Fruit fly (Drosophila melanogaster) whole organism, embryonic: ENCODE results near the gene Sumo.

Experiments used
- BEAF-32 ChIP-seq: fragments of 200-800 bp; sonication (Bioruptor generic); optimal IDR thresholded peaks from 3 replicates; lab custom pipeline; 2017; ENCODE audit warnings: missing biosample characterization, missing genetic modification characterization, mild to moderate bottlenecking, moderate library complexity, missing genetic modification reagents
- Bteb2 ChIP-seq: fragments of 200-800 bp; sonication (Bioruptor generic); optimal IDR thresholded peaks from 2 replicates; lab custom pipeline; 2016; ENCODE audit warnings: missing biosample characterization, missing genetic modification characterization
- CG10209 ChIP-seq: fragments of 200-800 bp; sonication (Bioruptor generic); optimal IDR thresholded peaks from 3 replicates; lab custom pipeline; 2017; ENCODE audit warnings: missing biosample characterization, mild to moderate bottlenecking, missing genetic modification characterization, missing genetic modification reagents
- CG10321 ChIP-seq: fragments of 200-800 bp; sonication (Bioruptor generic); IDR thresholded peaks from 2 replicates; pipeline ENCODE4 v1.3.6; 2022; ENCODE audit warnings: missing biosample characterization, missing genetic modification characterization
- CG10654 ChIP-seq: fragments of 200-800 bp; sonication (Bioruptor generic); optimal IDR thresholded peaks from 2 replicates; lab custom pipeline; 2016; ENCODE audit warnings: missing biosample characterization, missing genetic modification characterization
- CG10959 ChIP-seq: fragments of 200-800 bp; sonication (Bioruptor generic); IDR thresholded peaks from 2 replicates; pipeline ENCODE4 v1.3.6; 2022; ENCODE audit warnings: missing biosample characterization, missing genetic modification characterization
- CG12942 ChIP-seq: fragments of 200-800 bp; sonication (Bioruptor generic); optimal IDR thresholded peaks from 3 replicates; lab custom pipeline; 2016; ENCODE audit warnings: missing biosample characterization, missing genetic modification characterization
- CG15479 ChIP-seq: fragments of 200-800 bp; sonication (Bioruptor generic); optimal IDR thresholded peaks from 3 replicates; lab custom pipeline; 2019; ENCODE audit warnings: missing biosample characterization, mild to moderate bottlenecking, missing genetic modification characterization, moderate library complexity
- CG1603 ChIP-seq: fragments of 200-800 bp; sonication (Bioruptor generic); optimal IDR thresholded peaks from 2 replicates; lab custom pipeline; 2019; ENCODE audit warnings: missing biosample characterization, mild to moderate bottlenecking, missing genetic modification characterization, moderate library complexity
- CG17802 ChIP-seq: fragments of 200-800 bp; sonication (Bioruptor generic); optimal IDR thresholded peaks from 2 replicates; lab custom pipeline; 2018; ENCODE audit warnings: missing biosample characterization, mild to moderate bottlenecking, missing genetic modification characterization, moderate library complexity
- CG1832 ChIP-seq: fragments of 200-800 bp; sonication (Bioruptor generic); optimal IDR thresholded peaks from 2 replicates; lab custom pipeline; 2017; ENCODE audit warnings: missing biosample characterization, mild to moderate bottlenecking, missing genetic modification characterization, inconsistent platforms
- CG18764 ChIP-seq: fragments of 200-800 bp; sonication (Bioruptor generic); optimal IDR thresholded peaks from 3 replicates; lab custom pipeline; 2016; ENCODE audit warnings: missing biosample characterization, missing genetic modification characterization
- CG2199 ChIP-seq: fragments of 200-800 bp; sonication (Bioruptor generic); IDR thresholded peaks from 3 replicates; pipeline ENCODE4 v1.3.6; 2022; ENCODE audit warnings: missing biosample characterization, missing genetic modification characterization
- CG2678 ChIP-seq: fragments of 200-800 bp; sonication (Bioruptor generic); optimal IDR thresholded peaks from 3 replicates; lab custom pipeline; 2019; ENCODE audit warnings: missing biosample characterization, mild to moderate bottlenecking, missing genetic modification characterization, moderate library complexity
- CG6272 ChIP-seq: fragments of 200-800 bp; sonication (Bioruptor generic); IDR thresholded peaks from 2 replicates; pipeline ENCODE4 v1.3.6; 2022; ENCODE audit warnings: missing biosample characterization, missing genetic modification characterization
- CG6683 ChIP-seq: fragments of 200-800 bp; sonication (Bioruptor generic); optimal IDR thresholded peaks from 2 replicates; lab custom pipeline; 2017; ENCODE audit warnings: missing biosample characterization, mild to moderate bottlenecking, missing genetic modification characterization, missing genetic modification reagents
- CG7745 ChIP-seq: fragments of 200-800 bp; sonication (Bioruptor generic); optimal IDR thresholded peaks from 2 replicates; lab custom pipeline; 2018; ENCODE audit warnings: missing biosample characterization, mild to moderate bottlenecking, missing genetic modification characterization, moderate library complexity
- CG8290 ChIP-seq, 3 experiments: fragments of 200-800 bp; sonication (Bioruptor generic); optimal IDR thresholded peaks; 2 replicates each; lab custom pipeline; 2016 to 2019; ENCODE audit warnings: missing biosample characterization in 3 of 3, missing genetic modification characterization in 3 of 3, mild to moderate bottlenecking in 2 of 3, moderate library complexity in 1 of 3
- CG8478 ChIP-seq: fragments of >200 bp; optimal IDR thresholded peaks from 2 replicates; lab custom pipeline; 2018
- CG8924 ChIP-seq: fragments of 200-800 bp; optimal IDR thresholded peaks from 3 replicates; lab custom pipeline; 2019; ENCODE audit warnings: missing biosample characterization, mild to moderate bottlenecking, missing genetic modification characterization, moderate library complexity
- CHES-1-like ChIP-seq: fragments of 200-800 bp; sonication (Bioruptor generic); optimal IDR thresholded peaks from 2 replicates; lab custom pipeline; 2016; ENCODE audit warnings: missing biosample characterization, missing genetic modification characterization
- CoRest ChIP-seq: fragments of 200-800 bp; sonication (Bioruptor generic); optimal IDR thresholded peaks from 3 replicates; lab custom pipeline; 2018; ENCODE audit warnings: missing biosample characterization, mild to moderate bottlenecking, missing genetic modification characterization, moderate library complexity
- Deaf1 ChIP-seq: fragments of 200-800 bp; optimal IDR thresholded peaks from 3 replicates; lab custom pipeline; 2019; ENCODE audit warnings: missing biosample characterization, mild to moderate bottlenecking, missing genetic modification characterization, moderate library complexity
- Dip3 ChIP-seq: fragments of 200-800 bp; sonication (Bioruptor generic); optimal IDR thresholded peaks from 3 replicates; lab custom pipeline; 2016; ENCODE audit warnings: missing biosample characterization, missing genetic modification characterization
- Dp ChIP-seq: fragments of 200-800 bp; sonication (Bioruptor generic); optimal IDR thresholded peaks from 2 replicates; lab custom pipeline; 2018; ENCODE audit warnings: missing biosample characterization, mild to moderate bottlenecking, missing genetic modification characterization, moderate library complexity
- Drgx ChIP-seq: fragments of 200-800 bp; sonication (Bioruptor generic); IDR thresholded peaks from 2 replicates; pipeline ENCODE4 v1.3.6; 2022; ENCODE audit warnings: missing biosample characterization, missing genetic modification characterization
- HLH4C ChIP-seq: fragments of 200-800 bp; sonication (Bioruptor generic); IDR thresholded peaks from 3 replicates; pipeline ENCODE4 v1.3.6; 2022; ENCODE audit warnings: missing biosample characterization, missing genetic modification characterization; ENCODE audit not compliant: partially characterized antibody
- Hr51 ChIP-seq, 2 experiments: fragments of 200-800 bp; sonication (Bioruptor generic); optimal IDR thresholded peaks; 2 replicates in 1 of 2; 3 replicates in 1 of 2; lab custom pipeline; 2016 to 2018; ENCODE audit warnings: missing biosample characterization in 2 of 2, missing genetic modification characterization in 2 of 2, mild to moderate bottlenecking in 1 of 2, moderate library complexity in 1 of 2
- MBD-R2 ChIP-seq: fragments of 200-800 bp; sonication (Bioruptor generic); IDR thresholded peaks from 2 replicates; pipeline ENCODE4 v1.3.6; 2022; ENCODE audit warnings: missing biosample characterization, missing genetic modification characterization
- Opbp ChIP-seq: fragments of 200-800 bp; sonication (Bioruptor generic); IDR thresholded peaks from 3 replicates; pipeline ENCODE4 v1.3.6; 2022; ENCODE audit warnings: missing biosample characterization, missing genetic modification characterization; ENCODE audit not compliant: partially characterized antibody
- Sry-δ ChIP-seq: fragments of 200-800 bp; sonication (Bioruptor generic); optimal IDR thresholded peaks from 2 replicates; lab custom pipeline; 2016; ENCODE audit warnings: missing biosample characterization, missing genetic modification characterization
- Trl ChIP-seq, 3 experiments: fragments of >200 bp in 2 of 3; fragments of 200-800 bp in 1 of 3; sonication (Bioruptor generic) in 1 of 3; optimal IDR thresholded peaks; 2 replicates in 1 of 3; 3 replicates in 2 of 3; lab custom pipeline; 2016 to 2017; ENCODE audit warnings: missing biosample characterization in 1 of 3, missing genetic modification characterization in 1 of 3
- ac ChIP-seq: fragments of 200-800 bp; sonication (Bioruptor generic); optimal IDR thresholded peaks from 3 replicates; lab custom pipeline; 2017; ENCODE audit warnings: missing biosample characterization, mild to moderate bottlenecking, missing genetic modification characterization
- bbx ChIP-seq: fragments of 200-800 bp; sonication (Bioruptor generic); IDR thresholded peaks from 2 replicates; pipeline ENCODE4 v1.3.6; 2022; ENCODE audit warnings: missing biosample characterization, missing genetic modification characterization; ENCODE audit not compliant: partially characterized antibody
- chn ChIP-seq: fragments of 200-800 bp; sonication (Bioruptor generic); optimal IDR thresholded peaks from 2 replicates; lab custom pipeline; 2016; ENCODE audit warnings: missing biosample characterization, missing genetic modification characterization
- croc ChIP-seq: fragments of 200-800 bp; sonication (Bioruptor generic); conservative IDR thresholded peaks from 3 replicates; pipeline ENCODE4 v1.3.6; 2022; ENCODE audit warnings: missing biosample characterization, missing genetic modification characterization
- dm ChIP-seq: fragments of 200-800 bp; sonication (Bioruptor generic); optimal IDR thresholded peaks from 3 replicates; lab custom pipeline; 2016; ENCODE audit warnings: missing biosample characterization, missing genetic modification characterization
- dmrt99B ChIP-seq: fragments of 200-800 bp; sonication (Bioruptor generic); optimal IDR thresholded peaks from 2 replicates; lab custom pipeline; 2018; ENCODE audit warnings: missing biosample characterization, mild to moderate bottlenecking, missing genetic modification characterization, moderate library complexity
- fd96Cb ChIP-seq: fragments of 200-800 bp; sonication (Bioruptor generic); optimal IDR thresholded peaks from 2 replicates; lab custom pipeline; 2018; ENCODE audit warnings: missing biosample characterization, mild to moderate bottlenecking, missing genetic modification characterization, moderate library complexity
- gfzf ChIP-seq: fragments of 200-800 bp; sonication (Bioruptor generic); optimal IDR thresholded peaks from 2 replicates; lab custom pipeline; 2016; ENCODE audit warnings: missing biosample characterization, mild to moderate bottlenecking, missing genetic modification characterization, moderate library complexity
- gsb-n ChIP-seq: fragments of 200-800 bp; sonication (Bioruptor generic); optimal IDR thresholded peaks from 3 replicates; lab custom pipeline; 2018; ENCODE audit warnings: missing biosample characterization, mild to moderate bottlenecking, missing genetic modification characterization
- ken ChIP-seq: fragments of 200-800 bp; sonication (Bioruptor generic); IDR thresholded peaks from 3 replicates; pipeline ENCODE4 v1.3.6; 2022; ENCODE audit warnings: missing biosample characterization, missing genetic modification characterization
- org-1 ChIP-seq: fragments of 200-800 bp; sonication (Bioruptor generic); optimal IDR thresholded peaks from 2 replicates; lab custom pipeline; 2017; ENCODE audit warnings: missing biosample characterization, missing genetic modification characterization
- rib ChIP-seq: fragments of 200-800 bp; sonication (Bioruptor generic); IDR thresholded peaks from 2 replicates; pipeline ENCODE4 v1.3.6; 2022; ENCODE audit warnings: missing biosample characterization, missing genetic modification characterization
- sens ChIP-seq: fragments of 200-800 bp; sonication (Bioruptor generic); peaks from one replicate; lab custom pipeline; 2016; ENCODE audit warnings: missing biosample characterization, missing genetic modification characterization
- slbo ChIP-seq: fragments of 200-800 bp; sonication (Bioruptor generic); IDR thresholded peaks from 2 replicates; pipeline ENCODE4 v1.3.6; 2022; ENCODE audit warnings: missing biosample characterization, missing genetic modification characterization
- stwl ChIP-seq: fragments of 200-800 bp; sonication (Bioruptor generic); optimal IDR thresholded peaks from 3 replicates; lab custom pipeline; 2018; ENCODE audit warnings: missing biosample characterization, mild to moderate bottlenecking, missing genetic modification characterization, moderate library complexity
- tap ChIP-seq: fragments of 200-800 bp; optimal IDR thresholded peaks from 3 replicates; lab custom pipeline; 2019; ENCODE audit warnings: missing biosample characterization, mild to moderate bottlenecking, missing genetic modification characterization, moderate library complexity
- wdn ChIP-seq: fragments of 200-800 bp; sonication (Bioruptor generic); IDR thresholded peaks from 2 replicates; pipeline ENCODE4 v1.3.6; 2022; ENCODE audit warnings: missing biosample characterization, missing genetic modification characterization
- wor ChIP-seq: fragments of 200-800 bp; sonication (Bioruptor generic); IDR thresholded peaks from 2 replicates; pipeline ENCODE4 v1.3.6; 2022; ENCODE audit warnings: missing biosample characterization, missing genetic modification characterization
- zen ChIP-seq: fragments of 200-800 bp; sonication (Bioruptor generic); optimal IDR thresholded peaks from 3 replicates; lab custom pipeline; 2018; ENCODE audit warnings: missing biosample characterization, mild to moderate bottlenecking, missing genetic modification characterization, moderate library complexity

Sumo gene

DNA sequence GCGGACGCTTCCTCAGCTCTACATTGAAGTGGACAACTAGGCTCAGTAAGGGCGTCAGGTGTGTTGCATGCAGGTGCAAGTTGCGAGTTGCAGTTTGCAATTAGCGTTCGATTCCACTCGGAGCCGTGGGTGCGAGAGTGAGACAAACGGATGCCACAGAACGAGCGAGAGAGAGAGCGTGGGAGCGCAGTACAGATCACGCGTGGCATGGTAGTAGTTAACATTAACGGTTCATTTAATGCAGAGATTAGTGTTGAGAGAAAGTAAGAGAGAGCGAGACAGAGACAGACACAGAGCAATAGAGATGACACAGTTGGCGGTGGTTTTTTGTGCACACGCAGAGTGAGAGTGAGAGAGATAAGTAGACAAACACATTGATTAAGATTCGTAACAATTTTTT is 27.7 kb downstream of the Sumo start (continued):
- TF ChIP-seq HLH4C (GFP tag; lab: Robert Waterston, UW) (no peak), stwl (tag; lab: Kevin White, UChicago) (peak; percentile 42), Bteb2 (GFP tag; lab: Kevin White, UChicago) (no peak), CG17802 (tag; lab: Kevin White, UChicago) (no peak), CHES-1-like (GFP tag; lab: Kevin White, UChicago) (no peak), bbx (GFP tag; lab: Robert Waterston, UW) (0 out of 2 replicates have a peak, but pooled peaks have one; percentile 40), chn (no peak), org-1 (GFP tag; lab: Kevin White, UChicago) (no peak), MBD-R2 (peak; percentile 32; the same call in 1 of the 2 replicates), CG1832 (GFP tag; lab: Kevin White, UChicago) (peak; percentile 76), CG8290 (GFP tag; optimal IDR thresholded peaks at IDR 0.05; lab: Kevin White, UChicago) (peak; percentile 33), CG8290 (tag; optimal IDR thresholded peaks at IDR 0.05; lab: Kevin White, UChicago) (peak in 1 of 2 experiments; percentile 35), slbo (GFP tag; lab: Robert Waterston, UW) (no peak), CG6683 (no peak), Sry-δ (GFP tag; lab: Kevin White, UChicago) (peak; percentile 51), rib (no peak), CG10321 (peak; percentile 88), gsb-n (tag; lab: Kevin White, UChicago) (no peak), CG8924 (tag; lab: Kevin White, UChicago) (peak; percentile 16), CG12942 (GFP tag; lab: Kevin White, UChicago) (no peak), CoRest (tag; lab: Kevin White, UChicago) (no peak), CG7745 (tag; lab: Kevin White, UChicago) (no peak), Trl (optimal IDR thresholded peaks at IDR 0.05; lab: Kevin White, UChicago) (peak in 1 of 2 experiments; percentile 35), Trl (GFP tag; optimal IDR thresholded peaks at IDR 0.05; lab: Kevin White, UChicago) (no peak), zen (tag; lab: Kevin White, UChicago) (peak; percentile 60), dm (no peak), croc (GFP tag; lab: Robert Waterston, UW) (no peak), CG10654 (GFP tag; lab: Kevin White, UChicago) (no peak), Opbp (GFP tag; lab: Robert Waterston, UW) (peak; percentile 46; the same call in 1 of the 3 replicates), CG8478 (lab: Kevin White, UChicago) (peak; percentile 75), sens (no peak), ken (GFP tag; lab: Robert Waterston, UW) (no peak), BEAF-32 (GFP tag; lab: Kevin White, UChicago) (peak; percentile 9), Hr51 (GFP tag; optimal IDR thresholded peaks at IDR 0.05; lab: Kevin White, UChicago) (no peak), CG2199 (GFP tag; lab: Robert Waterston, UW) (0 out of 3 replicates have a peak, but pooled peaks have one; percentile 56), CG6272 (GFP tag; lab: Robert Waterston, UW) (no peak), wdn (GFP tag; lab: Robert Waterston, UW) (no peak), Drgx (GFP tag; lab: Robert Waterston, UW) (no peak), Deaf1 (tag; lab: Kevin White, UChicago) (no peak), dmrt99B (no peak), Dp (no peak), CG15479 (GFP tag; lab: Kevin White, UChicago) (peak; percentile 49)
- TF ChIP-seq, all 482 proteins: peak for 23

DNA sequence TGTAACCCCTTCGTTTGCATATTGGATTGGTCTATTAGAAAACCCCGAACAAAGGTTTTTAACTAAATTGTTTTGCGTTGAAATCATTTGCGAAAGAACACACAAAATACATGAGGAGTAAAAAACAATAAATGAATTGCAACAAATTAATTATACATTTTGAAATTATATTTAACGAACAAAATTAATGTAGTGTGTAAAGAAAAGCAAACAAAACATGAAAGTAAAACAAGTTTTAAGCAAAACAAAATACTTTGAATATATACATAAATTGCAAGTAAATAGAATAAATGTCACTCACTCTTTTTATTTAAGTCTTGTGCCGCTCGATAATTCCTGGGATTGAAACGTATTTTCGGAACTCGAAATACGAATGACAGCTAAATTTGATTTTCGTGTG is 35.6 kb downstream of the Sumo start, which contains the start of gene CG43232:
CG43232 (plus strand) TSS at position 301 of the 400 bp plus-strand sequence.
- no peak for TF ChIP-seq CG1603
- TF ChIP-seq fd96Cb (tag; lab: Kevin White, UChicago): no peak
- TF ChIP-seq CG2678 (tag; lab: Kevin White, UChicago): no peak
- no peak for TF ChIP-seq CG10959
- no peak for TF ChIP-seq CG10209
- TF ChIP-seq Dip3 (GFP tag; lab: Kevin White, UChicago): no peak
- TF ChIP-seq ac (GFP tag; lab: Kevin White, UChicago): no peak
- TF ChIP-seq CG6272 (GFP tag; lab: Robert Waterston, UW): no peak
- no peak for TF ChIP-seq sens
- TF ChIP-seq CG18764 (GFP tag; lab: Kevin White, UChicago): no peak
- no peak for TF ChIP-seq wor
- TF ChIP-seq tap (tag; lab: Kevin White, UChicago): no peak
- TF ChIP-seq gfzf (GFP tag; lab: Kevin White, UChicago): no peak
